Fruit fly (Drosophila melanogaster) whole organism, embryonic: ENCODE measurements around the gene red.

Experiments
- B-H1 ChIP-seq: fragments of 200-800 bp; sonication (Bioruptor generic); IDR thresholded peaks from 3 replicates; pipeline ENCODE4 v1.3.6; 2022; ENCODE audit warnings: missing biosample characterization, missing genetic modification characterization
- CG10654 ChIP-seq: fragments of 200-800 bp; sonication (Bioruptor generic); optimal IDR thresholded peaks from 2 replicates; lab custom pipeline; 2016; ENCODE audit warnings: missing biosample characterization, missing genetic modification characterization
- CG12942 ChIP-seq: fragments of 200-800 bp; sonication (Bioruptor generic); optimal IDR thresholded peaks from 3 replicates; lab custom pipeline; 2016; ENCODE audit warnings: missing biosample characterization, missing genetic modification characterization
- CG13424 ChIP-seq: fragments of 200-800 bp; sonication (Bioruptor generic); optimal IDR thresholded peaks from 2 replicates; lab custom pipeline; 2019; ENCODE audit warnings: missing biosample characterization, mild to moderate bottlenecking, missing genetic modification characterization, moderate library complexity
- CG14965 ChIP-seq: fragments of 200-800 bp; sonication (Bioruptor generic); optimal IDR thresholded peaks from 2 replicates; lab custom pipeline; 2016; ENCODE audit warnings: missing biosample characterization, missing genetic modification characterization, borderline replicate concordance
- CG15514 ChIP-seq: fragments of 200-800 bp; sonication (Bioruptor generic); optimal IDR thresholded peaks from 3 replicates; lab custom pipeline; 2017; ENCODE audit warnings: missing biosample characterization, missing genetic modification characterization, mild to moderate bottlenecking, moderate library complexity, missing genetic modification reagents
- CG15696 ChIP-seq: fragments of 200-800 bp; sonication (Bioruptor generic); optimal IDR thresholded peaks from 2 replicates; lab custom pipeline; 2019; ENCODE audit warnings: missing biosample characterization, mild to moderate bottlenecking, missing genetic modification characterization, moderate library complexity
- CG1602 ChIP-seq: fragments of 200-800 bp; sonication (Bioruptor generic); optimal IDR thresholded peaks from 3 replicates; lab custom pipeline; 2016; ENCODE audit warnings: missing biosample characterization, missing genetic modification characterization
- CG1603 ChIP-seq: fragments of 200-800 bp; sonication (Bioruptor generic); optimal IDR thresholded peaks from 2 replicates; lab custom pipeline; 2019; ENCODE audit warnings: missing biosample characterization, mild to moderate bottlenecking, missing genetic modification characterization, moderate library complexity
- CG17359 ChIP-seq: fragments of 200-800 bp; sonication (Bioruptor generic); optimal IDR thresholded peaks from 3 replicates; lab custom pipeline; 2018; ENCODE audit warnings: missing biosample characterization, mild to moderate bottlenecking, missing genetic modification characterization, moderate library complexity
- CG1832 ChIP-seq: fragments of 200-800 bp; sonication (Bioruptor generic); optimal IDR thresholded peaks from 2 replicates; lab custom pipeline; 2017; ENCODE audit warnings: missing biosample characterization, mild to moderate bottlenecking, missing genetic modification characterization, inconsistent platforms
- CG2129 ChIP-seq: fragments of 200-800 bp; sonication (Bioruptor generic); IDR thresholded peaks from 2 replicates; pipeline ENCODE4 v1.3.6; 2022; ENCODE audit warnings: missing biosample characterization, missing genetic modification characterization; ENCODE audit not compliant: partially characterized antibody
- CG3407 ChIP-seq: fragments of 200-800 bp; sonication (Bioruptor generic); optimal IDR thresholded peaks from 2 replicates; lab custom pipeline; 2018; ENCODE audit warnings: missing biosample characterization, mild to moderate bottlenecking, missing genetic modification characterization
- CG3726 ChIP-seq: fragments of 200-800 bp; sonication (Bioruptor generic); IDR thresholded peaks from 3 replicates; pipeline ENCODE4, ENCODE4 v1.3.6; 2022; ENCODE audit warnings: missing biosample characterization, missing genetic modification characterization
- CG4282 ChIP-seq: fragments of 200-800 bp; sonication (Bioruptor generic); optimal IDR thresholded peaks from 2 replicates; lab custom pipeline; 2016; ENCODE audit warnings: missing biosample characterization, missing genetic modification characterization
- CG6683 ChIP-seq: fragments of 200-800 bp; sonication (Bioruptor generic); optimal IDR thresholded peaks from 2 replicates; lab custom pipeline; 2017; ENCODE audit warnings: missing biosample characterization, mild to moderate bottlenecking, missing genetic modification characterization, missing genetic modification reagents
- CG6791 ChIP-seq: fragments of 200-800 bp; sonication (Bioruptor generic); IDR thresholded peaks from 3 replicates; pipeline ENCODE4 v1.3.6; 2022; ENCODE audit warnings: missing biosample characterization, missing genetic modification characterization; ENCODE audit not compliant: partially characterized antibody
- CG8478 ChIP-seq: fragments of >200 bp; optimal IDR thresholded peaks from 2 replicates; lab custom pipeline; 2018
- CG8765 ChIP-seq: fragments of 200-800 bp; sonication (Bioruptor generic); IDR thresholded peaks from 2 replicates; pipeline ENCODE4 v1.3.6; 2022; ENCODE audit warnings: missing biosample characterization, missing genetic modification characterization
- Camta ChIP-seq: fragments of 200-800 bp; sonication (Bioruptor generic); optimal IDR thresholded peaks from 2 replicates; lab custom pipeline; 2016; ENCODE audit warnings: missing biosample characterization, missing genetic modification characterization
- D ChIP-seq, 2 experiments: fragments of 200-800 bp in 1 of 2; fragments of >200 bp in 1 of 2; sonication (Bioruptor generic) in 1 of 2; optimal IDR thresholded peaks; 2 replicates in 1 of 2; 3 replicates in 1 of 2; lab custom pipeline; 2017; ENCODE audit warnings: mild to moderate bottlenecking in 1 of 2, missing biosample characterization in 1 of 2, missing genetic modification characterization in 1 of 2, missing genetic modification reagents in 1 of 2
- D19A ChIP-seq: fragments of 200-800 bp; optimal IDR thresholded peaks from 3 replicates; lab custom pipeline; 2019; ENCODE audit warnings: missing biosample characterization, mild to moderate bottlenecking, missing genetic modification characterization, moderate library complexity
- Dref ChIP-seq: fragments of 200-800 bp; sonication (Bioruptor generic); IDR thresholded peaks from 2 replicates; pipeline ENCODE4 v1.3.6; 2022; ENCODE audit warnings: missing biosample characterization, missing genetic modification characterization
- HLH3B ChIP-seq: fragments of 200-800 bp; sonication (Bioruptor generic); IDR thresholded peaks from 2 replicates; pipeline ENCODE4 v1.3.6; 2022; ENCODE audit warnings: missing biosample characterization, missing genetic modification characterization
- HLHmδ ChIP-seq: fragments of 200-800 bp; sonication (Bioruptor generic); optimal IDR thresholded peaks from 2 replicates; lab custom pipeline; 2018; ENCODE audit warnings: missing biosample characterization, mild to moderate bottlenecking, missing genetic modification characterization, moderate library complexity
- Mad ChIP-seq: fragments of 200-800 bp; sonication (Bioruptor generic); optimal IDR thresholded peaks from 2 replicates; lab custom pipeline; 2016; ENCODE audit warnings: missing biosample characterization, missing genetic modification characterization
- NC2β ChIP-seq: fragments of 200-800 bp; sonication (Bioruptor generic); optimal IDR thresholded peaks from 2 replicates; lab custom pipeline; 2016; ENCODE audit warnings: missing biosample characterization, missing genetic modification characterization
- Ptx1 ChIP-seq: fragments of 200-800 bp; sonication (Bioruptor generic); IDR thresholded peaks from 2 replicates; pipeline ENCODE4 v1.3.6; 2022; ENCODE audit warnings: missing biosample characterization, missing genetic modification characterization
- YL-1 ChIP-seq: fragments of 200-800 bp; sonication (Bioruptor generic); optimal IDR thresholded peaks from 3 replicates; lab custom pipeline; 2017; ENCODE audit warnings: missing biosample characterization, mild to moderate bottlenecking, missing genetic modification characterization
- abd-A ChIP-seq: fragments of 200-800 bp; sonication (Bioruptor generic); optimal IDR thresholded peaks from 3 replicates; lab custom pipeline; 2019; ENCODE audit warnings: missing biosample characterization, mild to moderate bottlenecking, missing genetic modification characterization, moderate library complexity
- chif ChIP-seq, 2 experiments: fragments of 200-800 bp; sonication (Bioruptor generic); optimal IDR thresholded peaks; 3 replicates each; lab custom pipeline; 2016; ENCODE audit warnings: missing biosample characterization in 2 of 2, missing genetic modification characterization in 2 of 2
- chn ChIP-seq: fragments of 200-800 bp; sonication (Bioruptor generic); optimal IDR thresholded peaks from 2 replicates; lab custom pipeline; 2016; ENCODE audit warnings: missing biosample characterization, missing genetic modification characterization
- crol ChIP-seq: fragments of 200-800 bp; sonication (Bioruptor generic); IDR thresholded peaks from 2 replicates; pipeline ENCODE4 v1.3.6; 2022; ENCODE audit warnings: missing biosample characterization, missing genetic modification characterization
- danr ChIP-seq: fragments of 200-800 bp; sonication (Bioruptor generic); IDR thresholded peaks from 2 replicates; pipeline ENCODE4 v1.3.6; 2022; ENCODE audit warnings: missing biosample characterization, missing genetic modification characterization
- fd102C ChIP-seq: fragments of 200-800 bp; sonication (Bioruptor generic); optimal IDR thresholded peaks from 2 replicates; lab custom pipeline; 2018; ENCODE audit warnings: missing biosample characterization, mild to moderate bottlenecking, missing genetic modification characterization, moderate library complexity
- gem ChIP-seq: fragments of 200-800 bp; sonication (Bioruptor generic); optimal IDR thresholded peaks from 2 replicates; lab custom pipeline; 2019; ENCODE audit warnings: missing biosample characterization, mild to moderate bottlenecking, missing genetic modification characterization, moderate library complexity
- jigr1 ChIP-seq: fragments of 200-800 bp; sonication (Bioruptor generic); IDR thresholded peaks from 3 replicates; pipeline ENCODE4 v1.3.6; 2022; ENCODE audit warnings: missing biosample characterization, missing genetic modification characterization
- klu ChIP-seq: fragments of 200-800 bp; sonication (Bioruptor generic); IDR thresholded peaks from 2 replicates; pipeline ENCODE4 v1.3.6; 2022; ENCODE audit warnings: missing biosample characterization, missing genetic modification characterization
- knrl ChIP-seq: fragments of 200-800 bp; sonication (Bioruptor generic); IDR thresholded peaks from 3 replicates; pipeline ENCODE4 v1.3.6; 2022; ENCODE audit warnings: missing biosample characterization, missing genetic modification characterization; ENCODE audit not compliant: partially characterized antibody
- lola ChIP-seq, 3 experiments: fragments of >200 bp in 2 of 3; fragments of 200-800 bp in 1 of 3; sonication (Bioruptor generic) in 1 of 3; optimal IDR thresholded peaks; 2 replicates each; lab custom pipeline; 2017 to 2019; ENCODE audit warnings: missing biosample characterization in 3 of 3, missing genetic modification characterization in 3 of 3, mild to moderate bottlenecking in 1 of 3, moderate library complexity in 1 of 3
- nau ChIP-seq: fragments of 200-800 bp; sonication (Bioruptor generic); optimal IDR thresholded peaks from 3 replicates; lab custom pipeline; 2017; ENCODE audit warnings: missing biosample characterization, mild to moderate bottlenecking, missing genetic modification characterization, missing genetic modification reagents
- nerfin-2 ChIP-seq: fragments of 200-800 bp; sonication (Bioruptor generic); IDR thresholded peaks from 2 replicates; pipeline ENCODE4 v1.3.6; 2022; ENCODE audit warnings: missing biosample characterization, missing genetic modification characterization; ENCODE audit not compliant: partially characterized antibody
- nmo ChIP-seq: fragments of 200-800 bp; sonication (Bioruptor generic); optimal IDR thresholded peaks from 2 replicates; lab custom pipeline; 2018; ENCODE audit warnings: missing biosample characterization, mild to moderate bottlenecking, missing genetic modification characterization, moderate library complexity
- odd ChIP-seq: fragments of 200-800 bp; sonication (Bioruptor generic); optimal IDR thresholded peaks from 2 replicates; lab custom pipeline; 2017; ENCODE audit warnings: missing biosample characterization, mild to moderate bottlenecking, missing genetic modification characterization
- otp ChIP-seq: fragments of 200-800 bp; sonication (Bioruptor generic); IDR thresholded peaks from 3 replicates; pipeline ENCODE4, ENCODE4 v1.3.6; 2022; ENCODE audit warnings: missing biosample characterization, missing genetic modification characterization
- pum ChIP-seq: fragments of 200-800 bp; sonication (Bioruptor generic); optimal IDR thresholded peaks from 2 replicates; lab custom pipeline; 2016; ENCODE audit warnings: missing biosample characterization, missing genetic modification characterization
- vnd ChIP-seq: fragments of 200-800 bp; sonication (Bioruptor generic); IDR thresholded peaks from 3 replicates; pipeline ENCODE4 v1.3.6; 2022; ENCODE audit warnings: missing biosample characterization, missing genetic modification characterization; ENCODE audit not compliant: partially characterized antibody

red gene

dm6 chr3R:14346838-14347745, 58.2 kb downstream of the red start (continued):
- TF ChIP-seq CG17359 (tag; lab: Kevin White, UChicago) = peak; percentile 66
- no peak for TF ChIP-seq otp
- TF ChIP-seq CG4282 = no peak
- TF ChIP-seq abd-A (tag; lab: Kevin White, UChicago) = peak; percentile 99
- TF ChIP-seq danr (GFP tag; lab: Robert Waterston, UW) = no peak
- peak; percentile 26 for TF ChIP-seq CG1602 (GFP tag; lab: Kevin White, UChicago)
- TF ChIP-seq CG8478 (lab: Kevin White, UChicago) = no peak
- TF ChIP-seq NC2β (GFP tag; lab: Kevin White, UChicago) = no peak
- TF ChIP-seq lola (GFP tag; optimal IDR thresholded peaks at IDR 0.05; lab: Kevin White, UChicago) = peak in 1 of 3 experiments; percentile 14
- TF ChIP-seq crol (GFP tag; lab: Robert Waterston, UW) = peak; percentile 14; the same call in 1 of the 2 replicates
- no peak for TF ChIP-seq CG6791
- no peak for TF ChIP-seq jigr1 (GFP tag; lab: Robert Waterston, UW)
- TF ChIP-seq B-H1 (GFP tag; lab: Robert Waterston, UW) = no peak
- TF ChIP-seq fd102C (GFP tag; lab: Kevin White, UChicago) = no peak
- no peak for TF ChIP-seq klu
- TF ChIP-seq HLHmδ (GFP tag; lab: Kevin White, UChicago) = no peak
- no peak for TF ChIP-seq CG15696 (tag; lab: Kevin White, UChicago)
- TF ChIP-seq Camta (GFP tag; lab: Kevin White, UChicago) = no peak
- TF ChIP-seq CG2129 = no peak
- TF ChIP-seq chn (GFP tag; lab: Kevin White, UChicago) = no peak
- TF ChIP-seq YL-1 (GFP tag; lab: Kevin White, UChicago) = no peak
- TF ChIP-seq D19A (tag; lab: Kevin White, UChicago) = peak; percentile 49
- peak; percentile 64 for TF ChIP-seq nmo (GFP tag; lab: Kevin White, UChicago)
- peak; percentile 49 for TF ChIP-seq nau (GFP tag; lab: Kevin White, UChicago)
- no peak for TF ChIP-seq chif (GFP tag; optimal IDR thresholded peaks at IDR 0.05; lab: Kevin White, UChicago)
- no peak for TF ChIP-seq pum (GFP tag; lab: Kevin White, UChicago)
- TF ChIP-seq knrl (GFP tag; lab: Robert Waterston, UW) = no peak
- TF ChIP-seq HLH3B (GFP tag; lab: Robert Waterston, UW) = peak; percentile 40; the same call in 1 of the 2 replicates
- no peak for TF ChIP-seq Mad (GFP tag; lab: Kevin White, UChicago)
- TF ChIP-seq CG3407 = no peak
- TF ChIP-seq CG8765 = no peak
- TF ChIP-seq CG15514 = peak; percentile 54
- peak; percentile 62 for TF ChIP-seq CG1832 (GFP tag; lab: Kevin White, UChicago)
- TF ChIP-seq gem (tag; lab: Kevin White, UChicago) = peak; percentile 81
- no peak for TF ChIP-seq nerfin-2 (GFP tag; lab: Robert Waterston, UW)
- peak; percentile 51 for TF ChIP-seq odd (GFP tag; lab: Kevin White, UChicago)
- no peak for TF ChIP-seq vnd
- TF ChIP-seq D (optimal IDR thresholded peaks at IDR 0.05; lab: Kevin White, UChicago) = no peak
- peak; percentile 53 for TF ChIP-seq D (GFP tag; optimal IDR thresholded peaks at IDR 0.05; lab: Kevin White, UChicago)
- TF ChIP-seq CG3726 (GFP tag; lab: Robert Waterston, UW) = no peak
- TF ChIP-seq CG6683 (GFP tag; lab: Kevin White, UChicago) = peak; percentile 60
- TF ChIP-seq CG13424 (tag; lab: Kevin White, UChicago) = peak; percentile 51
- peak; percentile 21 for TF ChIP-seq CG10654 (GFP tag; lab: Kevin White, UChicago)
- no peak for TF ChIP-seq CG14965 (GFP tag; lab: Kevin White, UChicago)
- TF ChIP-seq Dref = no peak
- peak; percentile 12 for TF ChIP-seq CG12942 (GFP tag; lab: Kevin White, UChicago)
- TF ChIP-seq CG1603 = peak; percentile 3
- peak; percentile 73 for TF ChIP-seq Ptx1 (GFP tag; lab: Robert Waterston, UW)
